Worm (Caenorhabditis elegans) whole organism, L1 larva: ENCODE measurements around the gene gpx-2.

Experiments used
- C04F5.9 ChIP-seq: sonication (generic microtip); optimal IDR thresholded peaks from 2 replicates; lab custom pipeline; 2016; ENCODE audit warnings: missing genetic modification characterization, missing compliant biosample characterization
- C16A3.4 ChIP-seq: fragments of 150-350 bp; optimal IDR thresholded peaks from 2 replicates; lab custom pipeline; 2014; ENCODE audit warnings: missing biosample characterization, missing genetic modification characterization
- F16B12.6 ChIP-seq: fragments of 150-350 bp; optimal IDR thresholded peaks from 2 replicates; lab custom pipeline; 2014; ENCODE audit warnings: missing biosample characterization, missing genetic modification characterization
- aha-1 ChIP-seq: fragments of 150-350 bp; optimal IDR thresholded peaks from 2 replicates; lab custom pipeline; 2014; ENCODE audit warnings: missing biosample characterization, missing genetic modification characterization
- alr-1 ChIP-seq: fragments of 200-800 bp; sonication (Bioruptor generic); optimal IDR thresholded peaks from 2 replicates; lab custom pipeline; 2018; ENCODE audit warnings: borderline replicate concordance, mild to moderate bottlenecking, missing genetic modification characterization, missing compliant biosample characterization
- blmp-1 ChIP-seq: fragments of 150-350 bp; optimal IDR thresholded peaks from 2 replicates; lab custom pipeline; 2014; ENCODE audit warnings: missing biosample characterization, missing genetic modification characterization
- ceh-63 ChIP-seq: fragments of 200-800 bp; sonication (Bioruptor generic); optimal IDR thresholded peaks from 2 replicates; lab custom pipeline; 2018; ENCODE audit warnings: mild to moderate bottlenecking, missing genetic modification characterization, missing compliant biosample characterization
- ceh-8 ChIP-seq: fragments of 200-800 bp; sonication (Bioruptor generic); optimal IDR thresholded peaks from 2 replicates; lab custom pipeline; 2018; ENCODE audit warnings: mild to moderate bottlenecking, missing genetic modification characterization, moderate library complexity, missing compliant biosample characterization
- ceh-90 ChIP-seq: sonication (generic microtip); optimal IDR thresholded peaks from 2 replicates; lab custom pipeline; 2016; ENCODE audit warnings: missing genetic modification characterization, missing compliant biosample characterization
- ces-1 ChIP-seq: fragments of 150-350 bp; optimal IDR thresholded peaks from 2 replicates; lab custom pipeline; 2014; ENCODE audit warnings: missing biosample characterization, missing genetic modification reagents, missing genetic modification characterization
- dpl-1 ChIP-seq, 3 experiments: fragments of 150-350 bp in 2 of 3; sonication (generic microtip) in 1 of 3; optimal IDR thresholded peaks; 2 replicates each; lab custom pipeline; 2014 to 2017; ENCODE audit warnings: missing biosample characterization in 3 of 3, missing genetic modification characterization in 3 of 3, missing genetic modification reagents in 3 of 3
- dsc-1 ChIP-seq: sonication (generic microtip); optimal IDR thresholded peaks from 2 replicates; lab custom pipeline; 2016; ENCODE audit warnings: mild to moderate bottlenecking, missing genetic modification characterization, missing compliant biosample characterization
- efl-1 ChIP-seq, 4 experiments: fragments of 150-350 bp; optimal IDR thresholded peaks in 3 of 4; peaks in 1 of 4; 1 replicate in 1 of 4; 2 replicates in 3 of 4; lab custom pipeline; 2014; ENCODE audit warnings: missing biosample characterization in 2 of 4, missing genetic modification characterization in 2 of 4, missing genetic modification reagents in 2 of 4
- efl-3 ChIP-seq: fragments of 200-800 bp; sonication (Bioruptor generic); optimal IDR thresholded peaks from 2 replicates; lab custom pipeline; 2018; ENCODE audit warnings: mild to moderate bottlenecking, missing genetic modification characterization, missing compliant biosample characterization
- egl-13 ChIP-seq: sonication (generic microtip); optimal IDR thresholded peaks from 2 replicates; lab custom pipeline; 2016; ENCODE audit warnings: missing genotype, missing genetic modification reagents, missing genetic modification characterization, missing compliant biosample characterization
- egl-27 ChIP-seq, 2 experiments: fragments of 150-350 bp in 1 of 2; sonication (generic microtip); optimal IDR thresholded peaks; 3 replicates each; lab custom pipeline; 2017 to 2018; ENCODE audit warnings: missing biosample characterization in 2 of 2, missing genetic modification characterization in 2 of 2, missing genetic modification reagents in 2 of 2
- elt-2 ChIP-seq: sonication (generic microtip); optimal IDR thresholded peaks from 2 replicates; lab custom pipeline; 2016; ENCODE audit warnings: missing genetic modification characterization, mild to moderate bottlenecking, inconsistent platforms, missing compliant biosample characterization, missing genetic modification reagents
- elt-3 ChIP-seq, 6 experiments: fragments of 150-350 bp in 1 of 6; sonication (generic microtip); optimal IDR thresholded peaks; 2 replicates each; lab custom pipeline; 2017 to 2018; ENCODE audit warnings: missing biosample characterization in 6 of 6, missing genetic modification characterization in 6 of 6, inconsistent platforms in 1 of 6
- fkh-10 ChIP-seq: sonication (generic microtip); optimal IDR thresholded peaks from 2 replicates; lab custom pipeline; 2017; ENCODE audit warnings: missing biosample characterization, missing genetic modification reagents, missing genetic modification characterization
- fkh-4 ChIP-seq: sonication (generic microtip); optimal IDR thresholded peaks from 2 replicates; lab custom pipeline; 2016; ENCODE audit warnings: missing compliant biosample characterization, missing genetic modification characterization, borderline replicate concordance
- fkh-8 ChIP-seq: sonication (generic microtip); optimal IDR thresholded peaks from 2 replicates; lab custom pipeline; 2016; ENCODE audit warnings: mild to moderate bottlenecking, missing genetic modification characterization, missing compliant biosample characterization
- fos-1 ChIP-seq: fragments of 150-350 bp; optimal IDR thresholded peaks from 2 replicates; lab custom pipeline; 2014; ENCODE audit warnings: missing biosample characterization, missing genetic modification characterization
- grh-1 ChIP-seq: fragments of 200-800 bp; sonication (Bioruptor generic); IDR thresholded peaks from 2 replicates; pipeline ENCODE4 v1.3.6; 2022; ENCODE audit warnings: missing genetic modification reagents, missing genetic modification characterization, missing compliant biosample characterization
- irx-1 ChIP-seq: sonication (generic microtip); optimal IDR thresholded peaks from 2 replicates; lab custom pipeline; 2016; ENCODE audit warnings: missing genetic modification characterization, missing compliant biosample characterization
- isw-1 ChIP-seq: fragments of 200-800 bp; sonication (Bioruptor generic); IDR thresholded peaks from 2 replicates; pipeline ENCODE4 v1.3.6; 2022; ENCODE audit warnings: missing genetic modification characterization, missing compliant biosample characterization
- jun-1 ChIP-seq: fragments of 150-350 bp; optimal IDR thresholded peaks from 2 replicates; lab custom pipeline; 2014; ENCODE audit warnings: missing biosample characterization, missing genetic modification reagents, missing genetic modification characterization
- lin-14 ChIP-seq: fragments of 200-800 bp; sonication (Bioruptor generic); optimal IDR thresholded peaks from 2 replicates; lab custom pipeline; 2018; ENCODE audit warnings: mild to moderate bottlenecking, missing genetic modification characterization, moderate library complexity, missing compliant biosample characterization
- lir-3 ChIP-seq: sonication (generic microtip); optimal IDR thresholded peaks from 2 replicates; lab custom pipeline; 2016; ENCODE audit warnings: mild to moderate bottlenecking, missing genetic modification characterization, moderate library complexity, missing compliant biosample characterization; ENCODE audit not compliant: poor library complexity
- mef-2 ChIP-seq: fragments of 150-350 bp; optimal IDR thresholded peaks from 2 replicates; lab custom pipeline; 2014; ENCODE audit warnings: missing biosample characterization, missing genetic modification characterization
- mep-1 ChIP-seq: fragments of 150-350 bp; optimal IDR thresholded peaks from 2 replicates; lab custom pipeline; 2014; ENCODE audit warnings: missing biosample characterization, missing genetic modification characterization
- nhr-19 ChIP-seq: fragments of 200-800 bp; sonication (Bioruptor generic); conservative IDR thresholded peaks from 2 replicates; pipeline ENCODE4 v1.3.6; 2022; ENCODE audit warnings: missing genetic modification characterization, missing compliant biosample characterization
- nhr-20 ChIP-seq: sonication (generic microtip); optimal IDR thresholded peaks from 2 replicates; lab custom pipeline; 2016; ENCODE audit warnings: mild to moderate bottlenecking, missing genetic modification characterization, missing compliant biosample characterization
- nhr-47 ChIP-seq: sonication (generic microtip); optimal IDR thresholded peaks from 2 replicates; lab custom pipeline; 2016; ENCODE audit warnings: mild to moderate bottlenecking, missing genetic modification characterization, moderate library complexity, missing compliant biosample characterization
- nhr-71 ChIP-seq: sonication (generic microtip); optimal IDR thresholded peaks from 2 replicates; lab custom pipeline; 2016; ENCODE audit warnings: mild to moderate bottlenecking, missing genetic modification characterization, moderate library complexity, missing compliant biosample characterization
- nhr-77 ChIP-seq: fragments of 150-350 bp; optimal IDR thresholded peaks from 2 replicates; lab custom pipeline; 2014; ENCODE audit warnings: missing biosample characterization, missing genetic modification characterization
- nhr-84 ChIP-seq: sonication (generic microtip); optimal IDR thresholded peaks from 2 replicates; lab custom pipeline; 2017; ENCODE audit warnings: missing biosample characterization, missing genetic modification characterization
- nhr-85 ChIP-seq: sonication (generic microtip); peaks from one replicate; lab custom pipeline; 2016; ENCODE audit warnings: missing genetic modification characterization, inconsistent platforms, missing compliant biosample characterization
- skn-1 ChIP-seq: fragments of 150-350 bp; optimal IDR thresholded peaks from 2 replicates; lab custom pipeline; 2014; ENCODE audit warnings: missing biosample characterization, missing genetic modification characterization
- snpc-4 ChIP-seq: fragments of 150-350 bp; optimal IDR thresholded peaks from 2 replicates; lab custom pipeline; 2014; ENCODE audit warnings: missing biosample characterization, missing genetic modification characterization
- tlp-1 ChIP-seq: fragments of 150-350 bp; optimal IDR thresholded peaks from 2 replicates; lab custom pipeline; 2014; ENCODE audit warnings: missing biosample characterization, missing genetic modification characterization
- unc-130 ChIP-seq: fragments of 150-350 bp; optimal IDR thresholded peaks from 2 replicates; lab custom pipeline; 2017; ENCODE audit warnings: missing biosample characterization, missing genetic modification characterization, inconsistent platforms
- vab-15 ChIP-seq: sonication (generic microtip); optimal IDR thresholded peaks from 2 replicates; lab custom pipeline; 2017; ENCODE audit warnings: missing genotype, mild to moderate bottlenecking, missing genetic modification characterization, missing compliant biosample characterization
- ztf-11 ChIP-seq, 2 experiments: sonication (generic microtip); optimal IDR thresholded peaks; 2 replicates each; lab custom pipeline; 2016 to 2017; ENCODE audit warnings: missing genetic modification characterization in 2 of 2, missing biosample characterization in 1 of 2, missing compliant biosample characterization in 1 of 2

gpx-2 gene

ce11 chrII:14866668-14867067 is at the start of gene gpx-2:
TSS of gene gpx-2 (plus strand) at chrII:14866766.
- TF ChIP-seq irx-1 (tag; lab: Kevin White, UChicago) (no peak), egl-13 (tag; lab: Kevin White, UChicago) (no peak), mef-2 (tag; lab: Kevin White, UChicago) (no peak), elt-2 (tag; lab: Kevin White, UChicago) (peak; percentile 11), egl-27 (tag; optimal IDR thresholded peaks at IDR 0.05; lab: Kevin White, UChicago) (no peak), lir-3 (tag; lab: Kevin White, UChicago) (no peak), blmp-1 (tag; lab: Kevin White, UChicago) (no peak), ces-1 (GFP tag; lab: Kevin White, UChicago) (no peak), tlp-1 (tag; lab: Kevin White, UChicago) (no peak), fkh-10 (GFP tag; lab: Kevin White, UChicago) (no peak), elt-3 (tag; optimal IDR thresholded peaks at IDR 0.05; lab: Kevin White, UChicago) (no peak), nhr-85 (tag; lab: Kevin White, UChicago) (peak; percentile 34), nhr-47 (tag; lab: Kevin White, UChicago) (no peak)

ce11 chrII:14818376-14818775 is 48.2 kb upstream of the gpx-2 start, which contains the start of gene nhr-61:
TSS of gene nhr-61 (minus strand) at chrII:14818543.
- TF ChIP-seq nhr-20 (tag; lab: Kevin White, UChicago) (peak; percentile 91), mep-1 (tag; lab: Kevin White, UChicago) (peak; percentile 19), vab-15 (tag; lab: Kevin White, UChicago) (no peak), nhr-85 (tag; lab: Kevin White, UChicago) (peak; percentile 84), ceh-8 (no peak), grh-1 (no peak)

ce11 chrII:14819258-14819985 is 47.1 kb upstream of the gpx-2 start:
- TF ChIP-seq F16B12.6 (tag; lab: Kevin White, UChicago), result no peak
- no peak for TF ChIP-seq C16A3.4 (tag; lab: Kevin White, UChicago)

ce11 chrII:14820460-14820859 is 46.1 kb upstream of the gpx-2 start:
- TF ChIP-seq ztf-11 (tag; optimal IDR thresholded peaks at IDR 0.05; lab: Kevin White, UChicago) (no peak), ceh-8 (peak; percentile 23), nhr-84 (no peak), fos-1 (tag; lab: Kevin White, UChicago) (peak; percentile 5), isw-1 (GFP tag; lab: Robert Waterston, UW) (no peak), dpl-1 (GFP tag; optimal IDR thresholded peaks at IDR 0.05; lab: Kevin White, UChicago) (peak in 1 of 3 experiments; percentile 13), nhr-47 (tag; lab: Kevin White, UChicago) (peak; percentile 33), efl-1 (optimal IDR thresholded peaks at IDR 0.05; lab: Kevin White, UChicago) (no peak), efl-1 (GFP tag; optimal IDR thresholded peaks at IDR 0.05 in 1 of 2; lab: Kevin White, UChicago) (peak in 1 of 2 experiments; percentile 50), lin-14 (GFP tag; lab: Kevin White, UChicago) (peak; percentile 23), dsc-1 (tag; lab: Kevin White, UChicago) (peak; percentile 63), nhr-71 (peak; percentile 52), mep-1 (tag; lab: Kevin White, UChicago) (peak; percentile 18), fkh-8 (peak; percentile 53)

- TF ChIP-seq alr-1 (tag; lab: Kevin White, UChicago) (no peak), efl-3 (GFP tag; lab: Kevin White, UChicago) (no peak), unc-130 (no peak), nhr-77 (tag; lab: Kevin White, UChicago) (peak; percentile 96), C04F5.9 (tag; lab: Kevin White, UChicago) (peak; percentile 20), aha-1 (tag; lab: Kevin White, UChicago) (no peak), nhr-47 (tag; lab: Kevin White, UChicago) (peak; percentile 67), snpc-4 (tag; lab: Kevin White, UChicago) (peak; percentile 41), egl-27 (tag; optimal IDR thresholded peaks at IDR 0.05; lab: Kevin White, UChicago) (no peak), nhr-85 (tag; lab: Kevin White, UChicago) (peak; percentile 95), fkh-4 (peak; percentile 23), ceh-90 (tag; lab: Kevin White, UChicago) (no peak), jun-1 (tag; lab: Kevin White, UChicago) (peak; percentile 71), efl-1 (optimal IDR thresholded peaks at IDR 0.05; lab: Kevin White, UChicago) (peak; percentile 78 to 84), efl-1 (GFP tag; optimal IDR thresholded peaks at IDR 0.05 in 1 of 2; lab: Kevin White, UChicago) (peak; percentile 55 to 96), skn-1 (tag; lab: Kevin White, UChicago) (peak; percentile 53), ceh-63 (GFP tag; lab: Kevin White, UChicago) (no peak), nhr-19 (GFP tag; lab: Robert Waterston, UW) (peak; percentile 70)
Observed at ce11 chrII:14822419-14822818, 44.1 kb upstream of the gpx-2 start.
